Fruit fly (Drosophila melanogaster) whole organism: ENCODE results near the gene CG32573.

Source experiments
- CG8478 ChIP-seq: fragments of >200 bp; optimal IDR thresholded peaks from 2 replicates; lab custom pipeline; 2018; ENCODE audit warnings: inconsistent platforms
- Dll ChIP-seq: fragments of >200 bp; optimal IDR thresholded peaks from 2 replicates; lab custom pipeline; 2017
- EcR ChIP-seq, 2 experiments: fragments of >200 bp; optimal IDR thresholded peaks; 2 replicates each; lab custom pipeline; 2017; ENCODE audit warnings: missing biosample characterization in 2 of 2, missing genetic modification characterization in 2 of 2, missing genetic modification reagents in 2 of 2
- pan ChIP-seq: fragments of >200 bp; optimal IDR thresholded peaks from 2 replicates; lab custom pipeline; 2017
- psq ChIP-seq: fragments of >200 bp; optimal IDR thresholded peaks from 2 replicates; lab custom pipeline; 2017
- usp ChIP-seq: fragments of >200 bp; optimal IDR thresholded peaks from 2 replicates; lab custom pipeline; 2017; ENCODE audit warnings: missing biosample characterization, missing genetic modification characterization, mixed read lengths

DNA sequence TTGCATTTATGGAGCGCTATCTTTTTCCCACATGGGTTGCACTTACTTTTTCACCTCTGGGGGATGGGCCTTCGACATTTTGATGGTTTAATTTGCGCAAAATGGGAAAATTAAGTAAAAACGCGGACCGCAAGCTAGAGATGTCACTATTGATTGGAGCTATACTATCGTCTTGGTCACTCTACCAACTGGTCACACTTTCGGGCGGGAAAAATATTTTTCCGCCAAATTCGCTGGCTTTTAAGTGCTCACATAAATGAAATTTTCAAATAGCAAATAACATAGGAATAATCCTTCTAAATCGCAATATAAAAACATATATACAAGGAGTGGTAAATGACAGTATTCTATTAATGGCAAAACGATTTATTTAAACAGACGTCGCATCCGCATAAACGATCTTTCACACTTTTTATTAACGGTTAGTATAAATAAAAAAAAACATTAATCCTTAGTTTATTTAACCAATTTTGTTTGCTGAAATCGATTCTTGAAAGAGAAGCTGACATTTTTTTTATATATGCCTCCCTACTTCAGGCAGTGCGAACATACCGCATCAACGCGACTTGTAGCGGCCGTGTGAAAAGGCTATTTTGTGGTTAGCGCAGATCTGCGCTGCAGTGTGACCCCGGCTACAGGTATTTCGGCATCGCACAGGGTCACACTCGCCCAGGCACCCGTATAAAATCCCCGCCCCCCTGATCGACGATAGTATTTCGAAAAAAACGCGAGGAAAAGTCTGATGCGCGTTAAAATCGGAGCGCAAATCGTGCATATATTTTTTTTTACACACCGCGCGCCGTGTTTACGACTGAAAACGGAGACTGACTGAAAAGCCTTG is 10.7 kb upstream of the CG32573 start, which contains the start of the genes SNRPG and mthl1:
- TF ChIP-seq usp = no peak
- no peak for TF ChIP-seq EcR (GFP tag; optimal IDR thresholded peaks at IDR 0.05; lab: Kevin White, UChicago)
- no peak for TF ChIP-seq psq
- TF ChIP-seq pan (lab: Kevin White, UChicago) = no peak
- TF ChIP-seq CG8478 (lab: Kevin White, UChicago) = no peak
- TF ChIP-seq Dll = no peak
